Worm (Caenorhabditis elegans) whole organism, midembryonic: ENCODE data around the gene dhs-6.

Experiments
- cog-1 ChIP-seq: sonication (generic microtip); optimal IDR thresholded peaks from 2 replicates; lab custom pipeline; 2016; ENCODE audit warnings: missing genetic modification characterization, missing compliant biosample characterization
- flt-1 ChIP-seq: fragments of 200-800 bp; sonication (Bioruptor generic); IDR thresholded peaks from 2 replicates; pipeline ENCODE4 v1.3.6; 2022; ENCODE audit warnings: missing genetic modification characterization, missing compliant biosample characterization
- klf-2 ChIP-seq: fragments of 200-800 bp; sonication (Bioruptor generic); conservative IDR thresholded peaks from 2 replicates; pipeline ENCODE4 v1.3.6; 2022; ENCODE audit warnings: missing genetic modification reagents, missing genetic modification characterization, missing compliant biosample characterization
- med-1 ChIP-seq: sonication (generic microtip); optimal IDR thresholded peaks from 2 replicates; lab custom pipeline; 2017; ENCODE audit warnings: missing genetic modification characterization, mild to moderate bottlenecking, missing compliant biosample characterization, antibody characterized with exemption, missing genetic modification reagents; ENCODE audit not compliant: insufficient read depth
- ztf-29 ChIP-seq: fragments of 200-800 bp; sonication (Bioruptor generic); IDR thresholded peaks from 2 replicates; pipeline ENCODE4 v1.3.6; 2022; ENCODE audit warnings: missing genetic modification reagents, missing genetic modification characterization, missing compliant biosample characterization

DNA sequence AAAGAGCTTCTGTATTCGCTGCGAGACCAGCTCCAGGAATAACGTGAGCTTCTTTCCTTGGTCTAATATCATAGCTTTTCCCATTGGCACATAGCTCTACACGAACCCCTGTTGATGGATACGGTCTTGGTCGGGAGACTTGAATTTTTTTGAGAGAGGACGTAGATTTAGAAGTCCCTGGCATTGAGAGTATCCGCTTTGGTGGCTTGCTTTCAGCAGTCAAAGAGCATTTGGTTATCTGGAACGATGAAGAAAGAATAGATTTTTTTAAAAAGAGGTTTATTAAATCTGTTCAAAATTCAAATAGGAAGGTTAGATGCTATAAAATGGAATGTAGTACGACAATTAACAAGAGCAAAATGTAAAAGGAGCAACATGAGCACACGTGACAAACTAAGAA, 29.4 kb downstream of the dhs-6 start, which contains the start of gene C17G10.13:
- no peak for TF ChIP-seq med-1
- TF ChIP-seq cog-1 = no peak
- TF ChIP-seq klf-2 = no peak
- TF ChIP-seq ztf-29 (GFP tag; lab: Robert Waterston, UW) = no peak
- no peak for TF ChIP-seq flt-1 (GFP tag; lab: Robert Waterston, UW)
